Worm (Caenorhabditis elegans): ENCODE results near the gene srv-27.

DNA sequence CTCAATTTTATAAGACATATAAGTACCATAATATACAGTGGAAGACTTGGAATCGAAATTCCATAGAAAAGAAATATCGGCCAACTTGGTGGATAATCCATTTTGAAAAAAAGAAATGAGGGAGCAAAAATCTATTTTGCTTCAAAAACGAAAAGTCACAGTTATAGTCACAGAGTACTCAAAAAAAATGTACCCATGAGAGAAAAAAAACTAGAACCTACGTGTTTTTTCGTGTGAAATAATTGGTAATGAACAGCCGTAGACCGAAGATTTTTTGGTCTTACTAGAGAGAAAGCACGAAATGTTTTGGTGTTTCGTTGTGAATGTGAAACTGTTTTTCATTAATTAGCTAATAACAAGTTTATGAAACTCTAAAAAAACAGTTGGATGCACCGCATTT, 28.8 kb downstream of the srv-27 start, which contains the start of gene srv-30:
- TF ChIP-seq dao-5 (tag; optimal IDR thresholded peaks at IDR 0.05) (no peak), W03F9.2 (tag; optimal IDR thresholded peaks at IDR 0.05) (no peak)
